Worm (Caenorhabditis elegans) whole organism, late embryonic: ENCODE data around the gene nhr-12.

Experiments used
- F13H6.1 ChIP-seq: sonication (generic microtip); optimal IDR thresholded peaks from 2 replicates; lab custom pipeline; 2016; ENCODE audit warnings: missing genetic modification characterization, missing compliant biosample characterization
- K02D7.2 ChIP-seq: sonication (generic microtip); optimal IDR thresholded peaks from 2 replicates; lab custom pipeline; 2017; ENCODE audit warnings: mild to moderate bottlenecking, missing genetic modification characterization, missing compliant biosample characterization
- K09A11.1 ChIP-seq: sonication (generic microtip); optimal IDR thresholded peaks from 2 replicates; lab custom pipeline; 2017; ENCODE audit warnings: antibody characterized with exemption, mild to moderate bottlenecking, missing genetic modification characterization, missing compliant biosample characterization; ENCODE audit not compliant: insufficient read depth
- T23F11.4 ChIP-seq: fragments of 200-800 bp; sonication (Bioruptor generic); optimal IDR thresholded peaks from 2 replicates; lab custom pipeline; 2018; ENCODE audit warnings: mild to moderate bottlenecking, missing genetic modification characterization, missing compliant biosample characterization
- Y22D7AL.16 ChIP-seq: sonication (generic microtip); optimal IDR thresholded peaks from 2 replicates; lab custom pipeline; 2016; ENCODE audit warnings: missing genetic modification characterization, missing compliant biosample characterization
- ahr-1 ChIP-seq: sonication (generic microtip); optimal IDR thresholded peaks from 2 replicates; lab custom pipeline; 2016; ENCODE audit warnings: missing genetic modification characterization, missing compliant biosample characterization
- ceh-18 ChIP-seq: sonication (generic microtip); optimal IDR thresholded peaks from 2 replicates; lab custom pipeline; 2016; ENCODE audit warnings: missing genetic modification characterization, missing compliant biosample characterization
- ceh-19 ChIP-seq: fragments of 200-800 bp; sonication (Bioruptor generic); optimal IDR thresholded peaks from 2 replicates; lab custom pipeline; 2018; ENCODE audit warnings: mild to moderate bottlenecking, missing genetic modification characterization, missing compliant biosample characterization
- ceh-24 ChIP-seq: sonication (generic microtip); optimal IDR thresholded peaks from 2 replicates; lab custom pipeline; 2016; ENCODE audit warnings: mild to moderate bottlenecking, missing genetic modification characterization, missing compliant biosample characterization
- ceh-45 ChIP-seq: fragments of 200-800 bp; sonication (Bioruptor generic); IDR thresholded peaks from 2 replicates; pipeline ENCODE4 v1.3.6; 2022; ENCODE audit warnings: missing genetic modification reagents, missing genetic modification characterization, missing compliant biosample characterization
- ceh-6 ChIP-seq: fragments of 200-800 bp; sonication (Bioruptor generic); optimal IDR thresholded peaks from 2 replicates; lab custom pipeline; 2018; ENCODE audit warnings: mild to moderate bottlenecking, missing genetic modification characterization, missing compliant biosample characterization
- ceh-9 ChIP-seq: sonication (generic microtip); optimal IDR thresholded peaks from 2 replicates; lab custom pipeline; 2016; ENCODE audit warnings: mild to moderate bottlenecking, missing genetic modification characterization, inconsistent platforms, missing compliant biosample characterization
- dve-1 ChIP-seq: sonication (generic microtip); optimal IDR thresholded peaks from 2 replicates; lab custom pipeline; 2017; ENCODE audit warnings: antibody characterized with exemption, mild to moderate bottlenecking, missing genetic modification characterization, missing compliant biosample characterization
- elt-2 ChIP-seq: sonication (generic microtip); optimal IDR thresholded peaks from 2 replicates; lab custom pipeline; 2016; ENCODE audit warnings: missing genetic modification reagents, missing genetic modification characterization, missing compliant biosample characterization
- elt-4 ChIP-seq: sonication (generic microtip); optimal IDR thresholded peaks from 2 replicates; lab custom pipeline; 2016; ENCODE audit warnings: missing genetic modification characterization, missing compliant biosample characterization
- ets-4 ChIP-seq: sonication (generic microtip); optimal IDR thresholded peaks from 2 replicates; lab custom pipeline; 2016; ENCODE audit warnings: missing genetic modification characterization, missing compliant biosample characterization
- eyg-1 ChIP-seq: sonication (generic microtip); optimal IDR thresholded peaks from 2 replicates; lab custom pipeline; 2016; ENCODE audit warnings: missing genotype, missing genetic modification characterization, missing compliant biosample characterization
- fax-1 ChIP-seq: sonication (generic microtip); optimal IDR thresholded peaks from 2 replicates; lab custom pipeline; 2016; ENCODE audit warnings: missing genotype, missing genetic modification characterization, missing compliant biosample characterization
- fkh-10 ChIP-seq: fragments of 150-350 bp; optimal IDR thresholded peaks from 2 replicates; lab custom pipeline; 2014; ENCODE audit warnings: missing biosample characterization, missing genetic modification reagents, missing genetic modification characterization
- gmeb-2 ChIP-seq: sonication (generic microtip); optimal IDR thresholded peaks from 2 replicates; lab custom pipeline; 2016; ENCODE audit warnings: missing genetic modification characterization, inconsistent platforms, missing compliant biosample characterization
- hlh-13 ChIP-seq: fragments of 200-800 bp; sonication (Bioruptor generic); optimal IDR thresholded peaks from 2 replicates; lab custom pipeline; 2018; ENCODE audit warnings: mild to moderate bottlenecking, missing genetic modification characterization, missing compliant biosample characterization
- hlh-15 ChIP-seq: sonication (generic microtip); optimal IDR thresholded peaks from 2 replicates; lab custom pipeline; 2016; ENCODE audit warnings: missing genetic modification characterization, missing compliant biosample characterization
- lim-6 ChIP-seq: sonication (generic microtip); optimal IDR thresholded peaks from 2 replicates; lab custom pipeline; 2016; ENCODE audit warnings: missing genetic modification characterization, missing compliant biosample characterization
- lin-11 ChIP-seq: fragments of 200-800 bp; sonication (Bioruptor generic); optimal IDR thresholded peaks from 2 replicates; lab custom pipeline; 2018; ENCODE audit warnings: mild to moderate bottlenecking, missing genetic modification characterization, missing compliant biosample characterization
- nfya-1 ChIP-seq: sonication (generic microtip); optimal IDR thresholded peaks from 2 replicates; lab custom pipeline; 2017; ENCODE audit warnings: missing genetic modification characterization, mild to moderate bottlenecking, missing compliant biosample characterization, antibody characterized with exemption, moderate library complexity
- odd-2 ChIP-seq: sonication (generic microtip); optimal IDR thresholded peaks from 2 replicates; lab custom pipeline; 2017; ENCODE audit warnings: antibody characterized with exemption, mild to moderate bottlenecking, missing genetic modification characterization, missing compliant biosample characterization
- pag-3 ChIP-seq: sonication (generic microtip); optimal IDR thresholded peaks from 2 replicates; lab custom pipeline; 2016; ENCODE audit warnings: missing compliant biosample characterization, missing genetic modification characterization, borderline replicate concordance
- pha-2 ChIP-seq: sonication (generic microtip); optimal IDR thresholded peaks from 2 replicates; lab custom pipeline; 2017; ENCODE audit warnings: mild to moderate bottlenecking, missing genetic modification characterization, missing compliant biosample characterization
- pha-4 ChIP-seq: fragments of 150-350 bp; optimal IDR thresholded peaks from 2 replicates; lab custom pipeline; 2018; ENCODE audit warnings: missing biosample characterization, missing genetic modification reagents, missing genetic modification characterization
- pqm-1 ChIP-seq: sonication (generic microtip); optimal IDR thresholded peaks from 2 replicates; lab custom pipeline; 2016; ENCODE audit warnings: missing genetic modification characterization, missing compliant biosample characterization
- rnt-1 ChIP-seq: sonication (generic microtip); optimal IDR thresholded peaks from 2 replicates; lab custom pipeline; 2016; ENCODE audit warnings: missing genetic modification characterization, missing compliant biosample characterization
- sdc-2 ChIP-seq: sonication (generic microtip); optimal IDR thresholded peaks from 2 replicates; lab custom pipeline; 2016; ENCODE audit warnings: missing genotype, missing genetic modification characterization, missing compliant biosample characterization
- sox-2 ChIP-seq: fragments of 200-800 bp; sonication (Bioruptor generic); IDR thresholded peaks from 2 replicates; pipeline ENCODE4 v1.3.6; 2022; ENCODE audit warnings: missing genetic modification reagents, missing genetic modification characterization, missing compliant biosample characterization
- sox-4 ChIP-seq: sonication (generic microtip); optimal IDR thresholded peaks from 2 replicates; lab custom pipeline; 2017; ENCODE audit warnings: mild to moderate bottlenecking, missing genetic modification characterization, inconsistent platforms, missing compliant biosample characterization
- syd-9 ChIP-seq: sonication (generic microtip); optimal IDR thresholded peaks from 2 replicates; lab custom pipeline; 2016; ENCODE audit warnings: mild to moderate bottlenecking, missing genetic modification characterization, moderate library complexity, missing compliant biosample characterization
- tbx-2 ChIP-seq: sonication (generic microtip); optimal IDR thresholded peaks from 2 replicates; lab custom pipeline; 2016; ENCODE audit warnings: missing genetic modification characterization, missing compliant biosample characterization
- tbx-7 ChIP-seq: sonication (generic microtip); optimal IDR thresholded peaks from 2 replicates; lab custom pipeline; 2016; ENCODE audit warnings: missing genotype, missing genetic modification characterization, missing compliant biosample characterization
- unc-3 ChIP-seq, 2 experiments: fragments of 200-800 bp in 1 of 2; sonication (Bioruptor generic) in 1 of 2; sonication (generic microtip) in 1 of 2; conservative IDR thresholded peaks in 1 of 2; optimal IDR thresholded peaks in 1 of 2; 2 replicates each; pipeline versions ENCODE4 v1.3.6 to Lab custom; 2016 to 2022; ENCODE audit warnings: missing compliant biosample characterization in 2 of 2, missing genetic modification characterization in 2 of 2, missing genetic modification reagents in 1 of 2
- unc-42 ChIP-seq: sonication (generic microtip); optimal IDR thresholded peaks from 2 replicates; lab custom pipeline; 2016; ENCODE audit warnings: missing genotype, missing genetic modification characterization, missing compliant biosample characterization
- unc-55 ChIP-seq: sonication (generic microtip); optimal IDR thresholded peaks from 2 replicates; lab custom pipeline; 2017; ENCODE audit warnings: missing biosample characterization, missing genetic modification reagents, missing genetic modification characterization
- unc-86 ChIP-seq: sonication (generic microtip); optimal IDR thresholded peaks from 2 replicates; lab custom pipeline; 2016; ENCODE audit warnings: missing genetic modification characterization, missing compliant biosample characterization
- ztf-16 ChIP-seq: sonication (generic microtip); optimal IDR thresholded peaks from 2 replicates; lab custom pipeline; 2017; ENCODE audit warnings: missing genetic modification characterization, missing compliant biosample characterization

The nhr-12 gene

ce11 chrV:10105412-10105811 is 21.6 kb upstream of the nhr-12 start, which contains the start of gene C08B6.2:
Gene C08B6.2 (plus strand): TSS chrV:10105712.
- TF ChIP-seq pqm-1 (tag; lab: Kevin White, UChicago) = no peak
- TF ChIP-seq odd-2 (tag; lab: Kevin White, UChicago) = no peak
- no peak for TF ChIP-seq lin-11
- TF ChIP-seq sox-2 (GFP tag; lab: Robert Waterston, UW) = no peak
- no peak for TF ChIP-seq hlh-15 (tag; lab: Kevin White, UChicago)
- no peak for TF ChIP-seq K02D7.2 (tag; lab: Kevin White, UChicago)
- no peak for TF ChIP-seq F13H6.1 (tag; lab: Kevin White, UChicago)
- TF ChIP-seq rnt-1 (tag; lab: Kevin White, UChicago) = no peak
- TF ChIP-seq unc-42 = no peak
- TF ChIP-seq ceh-6 (GFP tag; lab: Kevin White, UChicago) = no peak
- TF ChIP-seq ceh-45 (GFP tag; lab: Robert Waterston, UW) = no peak
- no peak for TF ChIP-seq pha-4 (tag; lab: Kevin White, UChicago)
- no peak for TF ChIP-seq elt-4

DNA sequence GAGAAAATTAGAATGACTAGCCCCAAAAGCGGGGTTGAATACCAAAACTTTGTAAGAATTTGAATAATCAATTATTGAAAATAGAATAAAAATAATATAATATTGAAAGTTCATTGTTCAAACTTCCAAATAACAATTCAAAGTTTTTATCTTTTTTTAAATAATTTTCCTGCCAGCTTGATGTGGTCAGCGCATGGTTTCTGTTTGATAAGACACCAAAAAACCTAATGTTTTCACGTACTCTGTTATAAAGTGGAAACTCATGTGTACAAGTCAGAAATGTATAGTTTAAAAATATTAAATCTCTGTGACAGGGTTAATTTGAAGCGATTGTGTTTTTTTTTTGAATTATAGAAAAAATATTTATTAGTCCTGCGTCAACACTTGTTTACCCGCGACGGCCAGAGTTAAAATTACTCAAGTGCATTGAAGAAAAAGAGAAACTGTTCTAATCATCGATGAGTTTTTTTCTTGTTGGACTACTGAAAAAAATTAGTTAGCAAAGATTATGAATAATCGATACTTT is 21.0 kb upstream of the nhr-12 start, which contains the start of gene ugt-17:
Gene ugt-17 (minus strand): TSS at position 180 of the 526 bp plus-strand sequence.
- TF ChIP-seq ceh-18 (tag; lab: Kevin White, UChicago) (no peak), ceh-19 (GFP tag; lab: Kevin White, UChicago) (no peak), ceh-9 (no peak), fax-1 (no peak), pha-4 (tag; lab: Kevin White, UChicago) (no peak), K09A11.1 (tag; lab: Kevin White, UChicago) (no peak), eyg-1 (tag; lab: Kevin White, UChicago) (no peak), lim-6 (no peak), hlh-13 (no peak), sox-4 (tag; lab: Kevin White, UChicago) (no peak), nfya-1 (tag; lab: Kevin White, UChicago) (no peak), gmeb-2 (tag; lab: Kevin White, UChicago) (no peak), syd-9 (no peak), pha-2 (tag; lab: Kevin White, UChicago) (no peak), elt-4 (no peak), ztf-16 (tag; lab: Kevin White, UChicago) (no peak), tbx-7 (tag; lab: Kevin White, UChicago) (no peak), fkh-10 (GFP tag; lab: Kevin White, UChicago) (no peak), sdc-2 (no peak)

DNA sequence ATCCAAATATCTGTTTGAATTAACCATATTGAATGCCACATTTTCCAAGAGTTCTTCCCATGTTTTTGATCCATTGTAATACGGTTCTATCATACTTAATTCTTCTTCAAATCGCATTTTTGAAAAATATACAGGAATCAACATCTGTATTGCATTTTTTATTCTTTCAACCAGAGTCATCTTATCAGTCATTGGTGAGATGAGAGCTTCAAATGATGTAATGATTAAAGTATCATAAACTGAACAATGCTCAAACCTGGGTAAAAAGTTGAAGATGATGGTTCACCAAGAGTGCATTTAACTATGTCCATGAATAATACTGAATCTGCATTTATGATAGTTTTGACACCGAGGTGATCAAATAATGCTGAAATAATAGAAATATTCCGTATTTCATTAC is 20.0 kb upstream of the nhr-12 start:
- no peak for TF ChIP-seq tbx-2
- no peak for TF ChIP-seq syd-9
- no peak for TF ChIP-seq unc-86 (tag; lab: Kevin White, UChicago)
- TF ChIP-seq eyg-1 (tag; lab: Kevin White, UChicago) = no peak
- no peak for TF ChIP-seq unc-3 (GFP tag; conservative IDR thresholded peaks at IDR 0.05; lab: Robert Waterston, UW)
- TF ChIP-seq unc-3 (tag; optimal IDR thresholded peaks at IDR 0.05; lab: Kevin White, UChicago) = no peak
- TF ChIP-seq elt-2 (tag; lab: Kevin White, UChicago) = no peak
- no peak for TF ChIP-seq ahr-1 (tag; lab: Kevin White, UChicago)
- no peak for TF ChIP-seq ceh-24
- no peak for TF ChIP-seq ets-4 (tag; lab: Kevin White, UChicago)
- TF ChIP-seq Y22D7AL.16 (tag; lab: Kevin White, UChicago) = no peak
- TF ChIP-seq unc-55 (GFP tag; lab: Kevin White, UChicago) = no peak
- TF ChIP-seq elt-4 = no peak
- TF ChIP-seq pag-3 (tag; lab: Kevin White, UChicago) = no peak
- TF ChIP-seq dve-1 (tag; lab: Kevin White, UChicago) = no peak
- no peak for TF ChIP-seq T23F11.4 (GFP tag; lab: Kevin White, UChicago)
